Worm (Caenorhabditis elegans) whole organism, young adult: Measurements from ENCODE around the gene pgm-3.

Experiments used
- B0019.2 ChIP-seq: fragments of 200-800 bp; sonication (Bioruptor generic); conservative IDR thresholded peaks from 2 replicates; pipeline ENCODE4 v1.3.6; 2022; ENCODE audit warnings: missing genetic modification reagents, missing genetic modification characterization, missing compliant biosample characterization
- B0035.1 ChIP-seq: sonication (generic microtip); optimal IDR thresholded peaks from 2 replicates; lab custom pipeline; 2016; ENCODE audit warnings: missing genetic modification characterization, mild to moderate bottlenecking, missing compliant biosample characterization, missing genotype, missing genetic modification reagents
- F23B12.7 ChIP-seq: sonication (generic microtip); optimal IDR thresholded peaks from 2 replicates; lab custom pipeline; 2017; ENCODE audit warnings: missing genetic modification characterization, mild to moderate bottlenecking, missing compliant biosample characterization, antibody characterized with exemption, moderate library complexity; ENCODE audit not compliant: insufficient read depth
- F33H1.4 ChIP-seq: fragments of 200-800 bp; sonication (Bioruptor generic); IDR thresholded peaks from 2 replicates; pipeline ENCODE4 v1.3.6; 2022; ENCODE audit warnings: missing genetic modification reagents, missing genetic modification characterization, missing compliant biosample characterization
- K12H6.12 ChIP-seq: fragments of 200-800 bp; sonication (Bioruptor generic); optimal IDR thresholded peaks from 2 replicates; lab custom pipeline; 2018; ENCODE audit warnings: mild to moderate bottlenecking, missing genetic modification characterization, missing compliant biosample characterization
- T26A5.8 ChIP-seq: sonication (generic microtip); optimal IDR thresholded peaks from 2 replicates; lab custom pipeline; 2016; ENCODE audit warnings: missing genetic modification characterization, missing compliant biosample characterization
- Y79H2A.3 ChIP-seq: fragments of 200-800 bp; sonication (Bioruptor generic); conservative IDR thresholded peaks from 2 replicates; pipeline ENCODE4 v1.3.6; 2022; ENCODE audit warnings: missing genetic modification reagents, missing genetic modification characterization, missing compliant biosample characterization
- ZK185.1 ChIP-seq: sonication (generic microtip); optimal IDR thresholded peaks from 2 replicates; lab custom pipeline; 2016; ENCODE audit warnings: mild to moderate bottlenecking, missing genetic modification characterization, missing compliant biosample characterization; ENCODE audit not compliant: poor library complexity, severe bottlenecking
- akir-1 ChIP-seq: fragments of 200-800 bp; sonication (Bioruptor generic); optimal IDR thresholded peaks from 2 replicates; lab custom pipeline; 2018; ENCODE audit warnings: mild to moderate bottlenecking, missing genetic modification characterization, moderate library complexity, missing compliant biosample characterization
- aptf-2 ChIP-seq: fragments of 200-800 bp; sonication (Bioruptor generic); conservative IDR thresholded peaks from 2 replicates; pipeline ENCODE4 v1.3.6; 2022; ENCODE audit warnings: missing genetic modification reagents, missing genetic modification characterization, missing compliant biosample characterization
- aptf-3 ChIP-seq: fragments of 200-800 bp; sonication (Bioruptor generic); IDR thresholded peaks from 2 replicates; pipeline ENCODE4 v1.3.6; 2022; ENCODE audit warnings: missing genetic modification characterization, missing compliant biosample characterization
- athp-1 ChIP-seq: sonication (generic microtip); optimal IDR thresholded peaks from 2 replicates; lab custom pipeline; 2017; ENCODE audit warnings: mild to moderate bottlenecking, missing genetic modification characterization, missing compliant biosample characterization
- attf-6 ChIP-seq: fragments of 200-800 bp; sonication (Bioruptor generic); IDR thresholded peaks from 2 replicates; pipeline ENCODE4 v1.3.6; 2022; ENCODE audit warnings: missing genetic modification reagents, missing genetic modification characterization, missing compliant biosample characterization
- cebp-1 ChIP-seq, 2 experiments: fragments of 200-800 bp in 1 of 2; sonication (Bioruptor generic) in 1 of 2; sonication (generic microtip) in 1 of 2; IDR thresholded peaks in 1 of 2; optimal IDR thresholded peaks in 1 of 2; 2 replicates each; pipeline versions ENCODE4 v1.3.6 to Lab custom; 2017 to 2022; ENCODE audit warnings: missing compliant biosample characterization in 2 of 2, missing genetic modification characterization in 2 of 2, mild to moderate bottlenecking in 1 of 2, missing genetic modification reagents in 1 of 2, moderate library complexity in 1 of 2
- ceh-27 ChIP-seq: fragments of 200-800 bp; sonication (Bioruptor generic); optimal IDR thresholded peaks from 2 replicates; lab custom pipeline; 2018; ENCODE audit warnings: mild to moderate bottlenecking, missing genetic modification characterization, moderate library complexity, missing compliant biosample characterization
- ceh-58 ChIP-seq: fragments of 200-800 bp; sonication (Bioruptor generic); IDR thresholded peaks from 2 replicates; pipeline ENCODE4 v1.3.6; 2022; ENCODE audit warnings: missing genetic modification characterization, missing compliant biosample characterization
- dpff-1 ChIP-seq: sonication (generic microtip); optimal IDR thresholded peaks from 2 replicates; lab custom pipeline; 2017; ENCODE audit warnings: mild to moderate bottlenecking, missing genetic modification characterization, missing compliant biosample characterization
- dpl-1 ChIP-seq: fragments of 150-350 bp; optimal IDR thresholded peaks from 2 replicates; lab custom pipeline; 2014; ENCODE audit warnings: missing biosample characterization, missing genetic modification reagents, missing genetic modification characterization
- efl-1 ChIP-seq: fragments of 150-350 bp; optimal IDR thresholded peaks from 2 replicates; lab custom pipeline; 2014; ENCODE audit warnings: missing biosample characterization, missing genetic modification reagents, missing genetic modification characterization
- egl-44 ChIP-seq: fragments of 200-800 bp; sonication (Bioruptor generic); IDR thresholded peaks from 2 replicates; pipeline ENCODE4 v1.3.6; 2022; ENCODE audit warnings: missing genetic modification reagents, missing genetic modification characterization, missing compliant biosample characterization
- hlh-12 ChIP-seq: sonication (generic microtip); optimal IDR thresholded peaks from 2 replicates; lab custom pipeline; 2016; ENCODE audit warnings: missing genetic modification characterization, missing compliant biosample characterization
- hmg-1.2 ChIP-seq: fragments of 200-800 bp; sonication (Bioruptor generic); IDR thresholded peaks from 2 replicates; pipeline ENCODE4 v1.3.6; 2022; ENCODE audit warnings: missing genetic modification reagents, missing genetic modification characterization, missing compliant biosample characterization
- hmg-20 ChIP-seq: fragments of 200-800 bp; sonication (Bioruptor generic); IDR thresholded peaks from 2 replicates; pipeline ENCODE4 v1.3.6; 2022; ENCODE audit warnings: missing genetic modification reagents, missing genetic modification characterization, missing compliant biosample characterization
- hsf-1 ChIP-seq: fragments of 200-800 bp; sonication (Bioruptor generic); IDR thresholded peaks from 2 replicates; pipeline ENCODE4 v1.3.6; 2022; ENCODE audit warnings: missing genetic modification reagents, missing genetic modification characterization, missing compliant biosample characterization
- lag-1 ChIP-seq: fragments of 200-800 bp; sonication (Bioruptor generic); IDR thresholded peaks from 2 replicates; pipeline ENCODE4 v1.3.6; 2022; ENCODE audit warnings: missing genetic modification reagents, missing genetic modification characterization, missing compliant biosample characterization
- let-526 ChIP-seq: fragments of 200-800 bp; sonication (Bioruptor generic); IDR thresholded peaks from 2 replicates; pipeline ENCODE4 v1.3.6; 2022; ENCODE audit warnings: missing genetic modification reagents, missing genetic modification characterization, missing compliant biosample characterization
- lin-54 ChIP-seq: fragments of 200-800 bp; sonication (Bioruptor generic); optimal IDR thresholded peaks from 2 replicates; lab custom pipeline; 2018; ENCODE audit warnings: mild to moderate bottlenecking, missing genetic modification characterization, missing compliant biosample characterization
- lir-1 ChIP-seq: fragments of 200-800 bp; sonication (Bioruptor generic); conservative IDR thresholded peaks from 2 replicates; pipeline ENCODE4 v1.3.6; 2022; ENCODE audit warnings: missing genetic modification reagents, missing genetic modification characterization, missing compliant biosample characterization
- lsl-1 ChIP-seq: fragments of 200-800 bp; sonication (Bioruptor generic); optimal IDR thresholded peaks from 2 replicates; lab custom pipeline; 2018; ENCODE audit warnings: mild to moderate bottlenecking, missing genetic modification characterization, moderate library complexity, missing compliant biosample characterization
- madf-10 ChIP-seq: sonication (generic microtip); optimal IDR thresholded peaks from 2 replicates; lab custom pipeline; 2016; ENCODE audit warnings: mild to moderate bottlenecking, missing genetic modification characterization, missing compliant biosample characterization
- mcd-1 ChIP-seq: fragments of 200-800 bp; sonication (Bioruptor generic); IDR thresholded peaks from 2 replicates; pipeline ENCODE4 v1.3.6; 2022; ENCODE audit warnings: missing genetic modification reagents, missing genetic modification characterization, missing compliant biosample characterization
- mxl-1 ChIP-seq: sonication (generic microtip); optimal IDR thresholded peaks from 2 replicates; lab custom pipeline; 2016; ENCODE audit warnings: missing genetic modification characterization, missing compliant biosample characterization
- nfya-1 ChIP-seq: sonication (generic microtip); optimal IDR thresholded peaks from 2 replicates; lab custom pipeline; 2017; ENCODE audit warnings: antibody characterized with exemption, missing compliant biosample characterization, missing genetic modification characterization, borderline replicate concordance; ENCODE audit not compliant: insufficient read depth
- nfya-2 ChIP-seq: fragments of 200-800 bp; sonication (Bioruptor generic); IDR thresholded peaks from 2 replicates; pipeline ENCODE4 v1.3.6; 2022; ENCODE audit warnings: missing genetic modification reagents, missing genetic modification characterization, missing compliant biosample characterization
- nhr-27 ChIP-seq: fragments of 200-800 bp; sonication (Bioruptor generic); optimal IDR thresholded peaks from 2 replicates; lab custom pipeline; 2018; ENCODE audit warnings: mild to moderate bottlenecking, missing genetic modification characterization, moderate library complexity, missing compliant biosample characterization
- nhr-80 ChIP-seq: sonication (generic microtip); optimal IDR thresholded peaks from 2 replicates; lab custom pipeline; 2016; ENCODE audit warnings: missing genetic modification characterization, missing compliant biosample characterization
- rec-8 ChIP-seq, 2 experiments: sonication (generic microtip); optimal IDR thresholded peaks; 2 replicates each; lab custom pipeline; 2016; ENCODE audit warnings: mild to moderate bottlenecking in 2 of 2, missing genetic modification characterization in 2 of 2, missing genetic modification reagents in 2 of 2, missing genotype in 2 of 2, missing biosample characterization in 1 of 2, missing compliant biosample characterization in 1 of 2, moderate library complexity in 1 of 2
- tbx-9 ChIP-seq: sonication (generic microtip); optimal IDR thresholded peaks from 2 replicates; lab custom pipeline; 2016; ENCODE audit warnings: borderline replicate concordance, missing genetic modification characterization, inconsistent platforms, missing compliant biosample characterization
- xnd-1 ChIP-seq: sonication (generic microtip); optimal IDR thresholded peaks from 2 replicates; lab custom pipeline; 2016; ENCODE audit warnings: missing genotype, missing genetic modification reagents, missing genetic modification characterization, missing compliant biosample characterization
- ztf-25 ChIP-seq: fragments of 200-800 bp; sonication (Bioruptor generic); IDR thresholded peaks from 2 replicates; pipeline ENCODE4 v1.3.6; 2022; ENCODE audit warnings: missing genetic modification reagents, missing genetic modification characterization, missing compliant biosample characterization
- ztf-26 ChIP-seq: sonication (generic microtip); optimal IDR thresholded peaks from 2 replicates; lab custom pipeline; 2017; ENCODE audit warnings: missing genetic modification characterization, missing compliant biosample characterization
- ztf-3 ChIP-seq: fragments of 200-800 bp; sonication (Bioruptor generic); optimal IDR thresholded peaks from 2 replicates; lab custom pipeline; 2018; ENCODE audit warnings: mild to moderate bottlenecking, missing genetic modification characterization, missing compliant biosample characterization

pgm-3 gene

ce11 chrIV:8754146-8754545, 28.6 kb downstream of the pgm-3 start:
- TF ChIP-seq B0019.2, result no peak
- no peak for TF ChIP-seq ztf-25 (GFP tag; lab: Robert Waterston, UW)
- TF ChIP-seq efl-1 (GFP tag; lab: Kevin White, UChicago), result peak; percentile 0
- no peak for TF ChIP-seq lir-1 (GFP tag; lab: Robert Waterston, UW)
- peak; percentile 81; the same call in 1 of the 2 replicates for TF ChIP-seq F33H1.4
- peak; percentile 79 for TF ChIP-seq lsl-1 (GFP tag; lab: Kevin White, UChicago)
- peak; percentile 5 for TF ChIP-seq F23B12.7

- TF ChIP-seq ztf-3 (GFP tag; lab: Kevin White, UChicago), result no peak
- TF ChIP-seq aptf-2 (GFP tag; lab: Robert Waterston, UW), result no peak
- TF ChIP-seq efl-1 (GFP tag; lab: Kevin White, UChicago), result peak; percentile 53
- TF ChIP-seq dpl-1 (GFP tag; lab: Kevin White, UChicago), result peak; percentile 16
Observed at ce11 chrIV:8754727-8755126, 29.2 kb downstream of the pgm-3 start, which contains the start of gene elli-1. Gene elli-1, minus strand, starts transcription at chrIV:8754827.

- peak; percentile 83 for TF ChIP-seq madf-10 (tag; lab: Kevin White, UChicago)
- no peak for TF ChIP-seq egl-44 (GFP tag; lab: Robert Waterston, UW)
- no peak for TF ChIP-seq aptf-3 (GFP tag; lab: Robert Waterston, UW)
- no peak for TF ChIP-seq mcd-1 (GFP tag; lab: Robert Waterston, UW)
- TF ChIP-seq cebp-1 (GFP tag; IDR thresholded peaks at IDR 0.05; lab: Robert Waterston, UW), result no peak
- no peak for TF ChIP-seq cebp-1 (tag; optimal IDR thresholded peaks at IDR 0.05; lab: Kevin White, UChicago)
- no peak for TF ChIP-seq rec-8 (tag; optimal IDR thresholded peaks at IDR 0.05; lab: Kevin White, UChicago)
- peak; percentile 74 for TF ChIP-seq nhr-80 (tag; lab: Kevin White, UChicago)
- no peak for TF ChIP-seq ZK185.1 (tag; lab: Kevin White, UChicago)
- no peak for TF ChIP-seq let-526 (GFP tag; lab: Robert Waterston, UW)
- no peak for TF ChIP-seq hmg-20 (GFP tag; lab: Robert Waterston, UW)
- no peak for TF ChIP-seq tbx-9 (tag; lab: Kevin White, UChicago)
Observed at ce11 chrIV:8757729-8758128, 32.2 kb downstream of the pgm-3 start.

- peak; percentile 47; the same call in 1 of the 2 replicates for TF ChIP-seq hmg-1.2
- no peak for TF ChIP-seq nhr-80 (tag; lab: Kevin White, UChicago)
- no peak for TF ChIP-seq nhr-27 (tag; lab: Kevin White, UChicago)
- TF ChIP-seq nfya-2, result no peak
- peak; percentile 99 for TF ChIP-seq madf-10 (tag; lab: Kevin White, UChicago)
- no peak for TF ChIP-seq K12H6.12 (tag; lab: Kevin White, UChicago)
- no peak for TF ChIP-seq hsf-1 (GFP tag; lab: Robert Waterston, UW)
Observed at ce11 chrIV:8758620-8759019, 33.1 kb downstream of the pgm-3 start.

- TF ChIP-seq athp-1 (tag; lab: Kevin White, UChicago), result no peak
- no peak for TF ChIP-seq dpff-1 (tag; lab: Kevin White, UChicago)
- no peak for TF ChIP-seq Y79H2A.3 (GFP tag; lab: Robert Waterston, UW)
- no peak for TF ChIP-seq B0035.1
- no peak for TF ChIP-seq akir-1
- TF ChIP-seq rec-8 (tag; optimal IDR thresholded peaks at IDR 0.05; lab: Kevin White, UChicago), result no peak
- no peak for TF ChIP-seq aptf-2 (GFP tag; lab: Robert Waterston, UW)
- TF ChIP-seq ceh-58 (GFP tag; lab: Robert Waterston, UW), result no peak
- no peak for TF ChIP-seq T26A5.8 (tag; lab: Kevin White, UChicago)
- no peak for TF ChIP-seq xnd-1 (tag; lab: Kevin White, UChicago)
- TF ChIP-seq ceh-27 (GFP tag; lab: Kevin White, UChicago), result no peak
- no peak for TF ChIP-seq attf-6
- TF ChIP-seq lin-54, result no peak
- no peak for TF ChIP-seq ztf-26 (tag; lab: Kevin White, UChicago)
- no peak for TF ChIP-seq lag-1 (GFP tag; lab: Robert Waterston, UW)
- TF ChIP-seq nfya-1 (tag; lab: Kevin White, UChicago), result no peak
- TF ChIP-seq hlh-12 (tag; lab: Kevin White, UChicago), result no peak
- TF ChIP-seq mxl-1 (tag; lab: Kevin White, UChicago), result no peak
Observed at ce11 chrIV:8761896-8762295, 36.4 kb downstream of the pgm-3 start, which contains the start of the genes F20C5.11 and klp-11. Gene F20C5.11, minus strand, starts transcription at chrIV:8761996. Gene klp-11, minus strand, starts transcription at chrIV:8762066.
